Comparison of ENCODE assay signal across 2 fruit fly cellular contexts in the genomic region with DNA sequence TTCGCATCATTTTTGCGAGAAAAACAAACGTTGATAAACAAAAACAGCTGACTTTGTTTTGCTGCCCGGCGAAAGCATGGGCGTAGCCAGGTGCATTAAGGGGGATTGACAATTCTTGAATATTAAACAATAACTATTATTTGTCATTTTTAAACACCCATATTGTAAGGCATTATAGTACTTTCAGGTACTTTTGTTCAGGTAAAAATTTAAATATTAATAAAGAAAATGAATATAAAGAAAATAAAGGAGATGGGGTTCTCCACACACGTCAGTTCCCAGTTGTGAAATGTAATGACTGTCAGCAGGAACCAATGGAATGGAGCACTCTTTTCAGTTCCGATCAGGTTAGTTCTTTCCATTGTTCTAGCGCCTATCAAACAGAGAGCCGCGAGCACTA.
TF ChIP-seq lines count a peak whose summit lies in the region.

Coq3 (minus strand) TSS at position 58 of the 400 bp plus-strand sequence.
Pld3 (plus strand) TSS at position 294 of the 400 bp plus-strand sequence.

TF ChIP-seq in whole organism, embryonic, 481 proteins besides CTCF, POLR2A, EP300 and RAD21 (continued from another document and continues in another):
- peak; percentile 61 for TF ChIP-seq Antp (GFP tag; optimal IDR thresholded peaks at IDR 0.05; lab: Kevin White, UChicago)
- TF ChIP-seq mam (GFP tag; optimal IDR thresholded peaks at IDR 0.05; lab: Kevin White, UChicago) = peak; percentile 83
- no peak for TF ChIP-seq chinmo (GFP tag; IDR thresholded peaks at IDR 0.05; lab: Robert Waterston, UW; ENCODE audit: partially characterized antibody)
- peak; percentile 69 for TF ChIP-seq CG14667 (GFP tag; IDR thresholded peaks at IDR 0.05; lab: Robert Waterston, UW)
- TF ChIP-seq CG31441 (GFP tag; IDR thresholded peaks at IDR 0.05; lab: Robert Waterston, UW) = peak; percentile 92
- peak; percentile 60 for TF ChIP-seq Abd-B (GFP tag; optimal IDR thresholded peaks at IDR 0.05; lab: Kevin White, UChicago)
- TF ChIP-seq luna (GFP tag; optimal IDR thresholded peaks at IDR 0.05; lab: Kevin White, UChicago) = peak; percentile 31
- peak; percentile 40 for TF ChIP-seq kah (GFP tag; optimal IDR thresholded peaks at IDR 0.05; lab: Kevin White, UChicago)
- no peak for TF ChIP-seq grn (GFP tag; optimal IDR thresholded peaks at IDR 0.05; lab: Kevin White, UChicago)
- peak; percentile 50 for TF ChIP-seq salm (tag; optimal IDR thresholded peaks at IDR 0.05; lab: Kevin White, UChicago)
- TF ChIP-seq CG13775 (GFP tag; optimal IDR thresholded peaks at IDR 0.05; lab: Kevin White, UChicago) = peak; percentile 80
- no peak for TF ChIP-seq Hr39 (optimal IDR thresholded peaks at IDR 0.05; lab: Kevin White, UChicago)
- peak; percentile 37 for TF ChIP-seq CG10274 (GFP tag; optimal IDR thresholded peaks at IDR 0.05; lab: Kevin White, UChicago)
- peak; percentile 35 for TF ChIP-seq CG17912 (GFP tag; optimal IDR thresholded peaks at IDR 0.05; lab: Kevin White, UChicago)
- TF ChIP-seq CG31388 (GFP tag; optimal IDR thresholded peaks at IDR 0.05; lab: Kevin White, UChicago) = peak; percentile 47
- peak; percentile 60 for TF ChIP-seq gsb (GFP tag; IDR thresholded peaks at IDR 0.05; lab: Robert Waterston, UW)
- peak; percentile 45 for TF ChIP-seq CG6654 (GFP tag; optimal IDR thresholded peaks at IDR 0.05; lab: Kevin White, UChicago)
- TF ChIP-seq ac (GFP tag; optimal IDR thresholded peaks at IDR 0.05; lab: Kevin White, UChicago) = peak; percentile 47
- TF ChIP-seq CG1024 (GFP tag; IDR thresholded peaks at IDR 0.05; lab: Robert Waterston, UW) = peak; percentile 67
- TF ChIP-seq kni (GFP tag; optimal IDR thresholded peaks at IDR 0.05; lab: Kevin White, UChicago) = no peak
- TF ChIP-seq Pdp1 (GFP tag; optimal IDR thresholded peaks at IDR 0.05; lab: Kevin White, UChicago) = peak; percentile 55 to 66
- peak; percentile 75 for TF ChIP-seq CG8388 (GFP tag; optimal IDR thresholded peaks at IDR 0.05; lab: Kevin White, UChicago)
- peak; percentile 62 for TF ChIP-seq bab2 (GFP tag; optimal IDR thresholded peaks at IDR 0.05; lab: Kevin White, UChicago)
- TF ChIP-seq ken (GFP tag; IDR thresholded peaks at IDR 0.05; lab: Robert Waterston, UW) = peak; percentile 61; the same call in 2 of the 3 replicates
- TF ChIP-seq Xbp1 (GFP tag; optimal IDR thresholded peaks at IDR 0.05; lab: Kevin White, UChicago) = peak; percentile 87
- no peak for TF ChIP-seq h (optimal IDR thresholded peaks at IDR 0.05; lab: Kevin White, UChicago)
- no peak for TF ChIP-seq Bgb (GFP tag; IDR thresholded peaks at IDR 0.05; lab: Robert Waterston, UW; ENCODE audit: partially characterized antibody)
- peak; percentile 69; the same call in 1 of the 3 replicates for TF ChIP-seq Mrtf (GFP tag; IDR thresholded peaks at IDR 0.05; lab: Robert Waterston, UW)
- peak; percentile 63; the same call in 1 of the 2 replicates for TF ChIP-seq aop (GFP tag; IDR thresholded peaks at IDR 0.05; lab: Robert Waterston, UW)
- peak; percentile 73 for TF ChIP-seq CG16815 (GFP tag; optimal IDR thresholded peaks at IDR 0.05; lab: Kevin White, UChicago)
- TF ChIP-seq HLHmδ (GFP tag; optimal IDR thresholded peaks at IDR 0.05; lab: Kevin White, UChicago) = no peak
- peak; percentile 80 for TF ChIP-seq Asciz (GFP tag; optimal IDR thresholded peaks at IDR 0.05; lab: Kevin White, UChicago)
- peak; percentile 67 for TF ChIP-seq her (GFP tag; optimal IDR thresholded peaks at IDR 0.05; lab: Kevin White, UChicago)
- peak; percentile 64 for TF ChIP-seq CG2116 (GFP tag; optimal IDR thresholded peaks at IDR 0.05; lab: Kevin White, UChicago)
- peak; percentile 56 for TF ChIP-seq Adf1 (GFP tag; IDR thresholded peaks at IDR 0.05; lab: Robert Waterston, UW)
- no peak for TF ChIP-seq Vsx1 (GFP tag; optimal IDR thresholded peaks at IDR 0.05; lab: Kevin White, UChicago)
- TF ChIP-seq CG4328 (GFP tag; optimal IDR thresholded peaks at IDR 0.05; lab: Kevin White, UChicago) = peak; percentile 66
- no peak for TF ChIP-seq Lim3 (GFP tag; IDR thresholded peaks at IDR 0.05; lab: Robert Waterston, UW)
- no peak for TF ChIP-seq C15 (GFP tag; IDR thresholded peaks at IDR 0.05; lab: Robert Waterston, UW)
- peak; percentile 86 for TF ChIP-seq nom (GFP tag; optimal IDR thresholded peaks at IDR 0.05; lab: Kevin White, UChicago)
- peak; percentile 62 for TF ChIP-seq tx (GFP tag; optimal IDR thresholded peaks at IDR 0.05; lab: Kevin White, UChicago)
- peak; percentile 84 for TF ChIP-seq CG3281 (GFP tag; optimal IDR thresholded peaks at IDR 0.05; lab: Kevin White, UChicago)
- TF ChIP-seq D (optimal IDR thresholded peaks at IDR 0.05; lab: Kevin White, UChicago) = no peak
- peak; percentile 69 for TF ChIP-seq D (GFP tag; optimal IDR thresholded peaks at IDR 0.05; lab: Kevin White, UChicago)
- TF ChIP-seq CG17328 (GFP tag; IDR thresholded peaks at IDR 0.05; lab: Robert Waterston, UW) = peak; percentile 76
- TF ChIP-seq nmo (GFP tag; optimal IDR thresholded peaks at IDR 0.05; lab: Kevin White, UChicago) = peak; percentile 80
- 0 out of 2 replicates have a peak, but pooled peaks have one; percentile 13 for TF ChIP-seq peb (GFP tag; IDR thresholded peaks at IDR 0.05; lab: Robert Waterston, UW)
- TF ChIP-seq gro (GFP tag; optimal IDR thresholded peaks at IDR 0.05; lab: Kevin White, UChicago) = peak; percentile 75
- TF ChIP-seq bsh (GFP tag; optimal IDR thresholded peaks at IDR 0.05; lab: Kevin White, UChicago) = peak; percentile 81 to 87
- TF ChIP-seq CG7745 (tag; optimal IDR thresholded peaks at IDR 0.05; lab: Kevin White, UChicago) = no peak
- TF ChIP-seq fd3F (GFP tag; optimal IDR thresholded peaks at IDR 0.05; lab: Kevin White, UChicago) = peak; percentile 66
- TF ChIP-seq zf30C (GFP tag; optimal IDR thresholded peaks at IDR 0.05; lab: Kevin White, UChicago) = no peak
- TF ChIP-seq Atf3 (GFP tag; optimal IDR thresholded peaks at IDR 0.05; lab: Kevin White, UChicago) = peak; percentile 58
- TF ChIP-seq Max (GFP tag; optimal IDR thresholded peaks at IDR 0.05; lab: Kevin White, UChicago) = peak; percentile 72
- no peak for TF ChIP-seq sqz (GFP tag; optimal IDR thresholded peaks at IDR 0.05; lab: Kevin White, UChicago)
- TF ChIP-seq mld (GFP tag; IDR thresholded peaks at IDR 0.05; lab: Robert Waterston, UW; ENCODE audit: partially characterized antibody) = no peak
- TF ChIP-seq corto (GFP tag; optimal IDR thresholded peaks at IDR 0.05; lab: Kevin White, UChicago) = no peak
- peak; percentile 80 for TF ChIP-seq CG9932 (GFP tag; IDR thresholded peaks at IDR 0.05; lab: Robert Waterston, UW)
- TF ChIP-seq CG4360 (GFP tag; IDR thresholded peaks at IDR 0.05; lab: Robert Waterston, UW) = peak; percentile 56; the same call in 1 of the 2 replicates
- peak; percentile 86 for TF ChIP-seq CG7839 (tag; optimal IDR thresholded peaks at IDR 0.05; lab: Kevin White, UChicago)
- TF ChIP-seq schlank (tag; optimal IDR thresholded peaks at IDR 0.05; lab: Kevin White, UChicago) = peak; percentile 70
- peak; percentile 64 for TF ChIP-seq Atf6 (GFP tag; IDR thresholded peaks at IDR 0.05; lab: Robert Waterston, UW)
- peak; percentile 65 for TF ChIP-seq CG3847 (GFP tag; IDR thresholded peaks at IDR 0.05; lab: Robert Waterston, UW)

TF ChIP-seq in whole organism, prepupa, 60 proteins besides CTCF, POLR2A, EP300 and RAD21 (continued from another document):
- TF ChIP-seq CG8632 (GFP tag; optimal IDR thresholded peaks at IDR 0.05; lab: Kevin White, UChicago) (peak; percentile 95), Sox15 (GFP tag; optimal IDR thresholded peaks at IDR 0.05; lab: Kevin White, UChicago) (peak; percentile 84), dsx (GFP tag; optimal IDR thresholded peaks at IDR 0.05; lab: Kevin White, UChicago; ENCODE audit: poor library complexity, severe bottlenecking) (peak; percentile 88), Eip93F (GFP tag; optimal IDR thresholded peaks at IDR 0.05; lab: Kevin White, UChicago) (peak; percentile 93), Hr38 (GFP tag; optimal IDR thresholded peaks at IDR 0.05; lab: Kevin White, UChicago) (peak; percentile 52), net (GFP tag; optimal IDR thresholded peaks at IDR 0.05; lab: Kevin White, UChicago) (peak; percentile 95), vri (GFP tag; optimal IDR thresholded peaks at IDR 0.05; lab: Kevin White, UChicago) (peak; percentile 94), CG16779 (tag; optimal IDR thresholded peaks at IDR 0.05; lab: Kevin White, UChicago) (no peak), esn (GFP tag; optimal IDR thresholded peaks at IDR 0.05; lab: Kevin White, UChicago) (peak; percentile 97), CG1621 (tag; optimal IDR thresholded peaks at IDR 0.05; lab: Kevin White, UChicago) (peak; percentile 87)
